Worm (Caenorhabditis elegans) whole organism, L4/young adult: ENCODE results near the gene F58G6.3.

Experiments used
- W03F9.2 ChIP-seq: fragments of 150-350 bp; optimal IDR thresholded peaks from 2 replicates; lab custom pipeline; 2014; ENCODE audit warnings: missing biosample characterization, missing genetic modification characterization
- dao-5 ChIP-seq: sonication (generic microtip); optimal IDR thresholded peaks from 2 replicates; lab custom pipeline; 2016; ENCODE audit warnings: missing genotype, missing genetic modification characterization, moderate library complexity, missing compliant biosample characterization
- him-1 ChIP-seq: sonication (generic microtip); optimal IDR thresholded peaks from 2 replicates; lab custom pipeline; 2016; ENCODE audit warnings: missing genotype, missing genetic modification reagents, missing genetic modification characterization, missing compliant biosample characterization

The F58G6.3 gene

DNA sequence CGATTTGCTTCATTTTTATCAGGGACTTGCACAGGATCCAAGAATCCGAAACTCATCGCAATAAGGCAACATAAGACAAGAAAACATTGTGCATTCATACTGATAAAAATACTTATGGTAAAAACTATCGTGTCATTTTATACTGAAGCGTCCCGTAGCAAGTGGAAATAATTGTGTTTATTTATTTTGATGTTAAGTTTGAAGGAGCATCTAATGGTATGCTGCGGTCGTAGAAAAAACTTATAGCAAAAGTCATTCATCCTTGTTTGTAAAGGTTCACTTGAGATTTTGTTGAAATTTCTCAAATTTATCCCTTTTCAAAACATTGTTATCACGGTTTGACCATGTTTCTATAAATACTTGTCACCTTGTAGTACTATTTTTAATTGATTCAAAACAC, 28.4 kb upstream of the F58G6.3 start, which contains the start of gene W09C2.10:
Gene W09C2.10, minus strand, starts transcription at position 101 of the 400 bp plus-strand sequence.
- no peak for TF ChIP-seq dao-5 (tag; lab: Kevin White, UChicago)
- no peak for TF ChIP-seq W03F9.2 (tag; lab: Kevin White, UChicago)
- no peak for TF ChIP-seq him-1 (tag; lab: Kevin White, UChicago)

DNA sequence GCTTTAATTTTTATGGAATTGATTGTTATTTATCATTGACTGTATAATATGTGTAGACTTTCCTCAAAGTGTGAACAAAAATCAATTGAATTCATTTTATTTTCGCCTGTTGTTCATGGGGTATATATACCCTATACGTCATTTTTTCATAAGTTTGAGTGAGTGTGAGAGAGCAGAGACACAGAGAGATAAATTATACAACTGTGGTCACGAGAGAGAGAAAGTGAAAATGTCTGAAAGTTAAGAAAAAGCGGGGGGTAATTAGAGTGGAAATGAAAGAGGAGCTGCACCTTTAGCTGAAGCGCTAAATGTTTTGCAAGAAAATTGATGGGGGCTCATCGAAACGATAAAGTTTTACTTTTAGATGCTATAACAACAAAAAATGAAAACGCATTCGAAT, 27.5 kb upstream of the F58G6.3 start:
- TF ChIP-seq dao-5 (tag; lab: Kevin White, UChicago), result no peak
- no peak for TF ChIP-seq W03F9.2 (tag; lab: Kevin White, UChicago)
- TF ChIP-seq him-1 (tag; lab: Kevin White, UChicago), result no peak

DNA sequence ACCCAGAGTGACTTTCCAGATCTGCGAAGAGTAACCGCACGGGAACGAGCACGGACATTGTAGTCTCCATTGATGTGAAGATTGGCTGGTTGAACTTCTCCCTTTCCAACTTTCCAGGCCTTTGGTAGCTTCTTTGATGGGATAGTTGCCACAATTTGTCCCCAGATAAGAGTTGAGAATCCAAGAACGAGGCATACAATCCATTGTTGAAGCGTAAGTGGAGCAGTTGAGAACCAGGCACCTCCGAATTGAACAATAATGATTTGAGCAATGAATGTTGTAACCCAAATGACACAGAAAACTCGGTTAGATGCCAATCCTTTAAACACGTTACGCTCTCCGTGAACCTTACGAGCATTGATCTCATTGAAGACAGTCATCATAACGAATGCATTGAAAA, 26.3 kb upstream of the F58G6.3 start:
- no peak for TF ChIP-seq W03F9.2 (tag; lab: Kevin White, UChicago)
- no peak for TF ChIP-seq him-1 (tag; lab: Kevin White, UChicago)
- TF ChIP-seq dao-5 (tag; lab: Kevin White, UChicago), result no peak

DNA sequence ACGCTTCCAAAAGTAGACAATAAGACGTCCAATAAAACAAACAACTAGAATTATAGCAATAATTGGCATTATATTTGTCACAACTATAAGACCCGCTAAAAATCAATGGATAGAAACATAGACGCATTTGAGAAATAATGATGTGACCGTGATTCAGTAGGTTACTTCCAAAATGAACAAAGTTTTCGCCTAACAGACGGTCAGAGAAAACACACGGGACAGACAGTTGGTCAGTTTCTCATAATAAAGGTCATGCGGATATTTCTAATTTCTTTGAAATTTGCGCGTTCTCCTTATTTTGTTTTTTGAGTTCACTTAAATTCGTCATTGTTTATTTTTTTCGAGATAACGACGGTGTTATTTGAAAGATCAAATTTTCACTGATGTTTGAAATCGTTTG, 21.8 kb upstream of the F58G6.3 start:
- TF ChIP-seq W03F9.2 (tag; lab: Kevin White, UChicago), result no peak
- TF ChIP-seq him-1 (tag; lab: Kevin White, UChicago), result no peak
- TF ChIP-seq dao-5 (tag; lab: Kevin White, UChicago), result no peak

DNA sequence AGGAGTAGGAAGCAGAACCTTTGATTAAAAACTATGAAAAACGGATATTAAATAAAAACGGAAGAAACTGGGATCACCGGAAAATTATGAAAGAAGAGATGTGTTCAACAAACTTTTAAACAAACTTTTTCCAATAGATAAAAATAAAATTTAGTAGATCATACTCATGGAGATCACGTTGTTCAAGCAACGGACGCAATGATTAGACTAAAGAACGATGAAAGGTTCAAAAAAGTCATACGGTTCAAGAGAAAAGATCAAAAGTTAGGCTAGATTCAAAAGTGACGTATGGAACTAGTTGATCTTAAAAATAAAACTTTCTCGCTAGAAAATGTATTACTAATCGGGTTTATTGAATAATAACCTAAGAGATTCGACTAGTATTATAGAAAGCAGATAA, 21.2 kb upstream of the F58G6.3 start:
- TF ChIP-seq W03F9.2 (tag; lab: Kevin White, UChicago) (no peak), him-1 (tag; lab: Kevin White, UChicago) (no peak), dao-5 (tag; lab: Kevin White, UChicago) (no peak)

DNA sequence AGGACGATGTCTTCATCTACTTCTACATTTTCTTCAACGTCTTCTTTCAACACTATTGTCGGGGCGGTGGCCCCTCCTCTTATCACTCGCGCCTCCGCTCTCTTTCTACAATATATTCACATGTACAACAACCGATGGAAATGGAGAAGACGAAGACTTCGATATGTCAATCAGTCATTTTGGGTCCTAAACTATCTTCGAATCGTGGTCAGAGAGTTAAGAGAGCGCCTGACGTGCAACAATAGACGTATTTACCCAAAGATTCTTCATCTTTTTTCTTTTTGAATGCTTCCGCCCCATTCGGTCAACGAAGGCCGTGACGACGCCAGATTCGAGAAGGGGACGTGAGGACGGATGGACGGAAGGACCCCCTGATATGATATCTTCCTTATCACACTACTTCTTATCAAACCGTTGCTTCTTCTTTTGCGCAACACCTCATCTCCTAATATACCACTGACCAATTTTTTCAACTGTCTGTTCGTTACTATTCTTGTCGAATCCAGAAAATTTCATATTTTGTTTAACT, 20.3 kb upstream of the F58G6.3 start:
- TF ChIP-seq him-1 (tag; lab: Kevin White, UChicago) (no peak), dao-5 (tag; lab: Kevin White, UChicago) (no peak), W03F9.2 (tag; lab: Kevin White, UChicago) (no peak)

DNA sequence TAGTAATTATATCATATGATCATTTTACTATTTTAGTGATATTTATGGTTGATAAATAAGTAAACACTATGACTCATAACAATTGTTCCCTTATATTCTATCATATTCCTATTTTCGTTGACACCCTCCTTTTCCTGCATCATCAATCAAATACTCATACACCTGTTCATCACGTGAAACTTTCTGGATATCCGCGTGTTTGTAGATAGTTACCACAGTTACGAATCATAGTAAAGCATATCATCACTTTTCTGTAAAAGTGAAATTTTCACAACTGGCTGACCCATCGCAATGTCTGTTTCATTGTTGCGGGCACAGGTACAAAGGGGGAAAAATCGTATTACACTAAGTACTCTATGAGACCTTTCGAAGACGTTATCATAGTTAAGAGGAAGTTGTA, 19.4 kb upstream of the F58G6.3 start:
- no peak for TF ChIP-seq W03F9.2 (tag; lab: Kevin White, UChicago)

DNA sequence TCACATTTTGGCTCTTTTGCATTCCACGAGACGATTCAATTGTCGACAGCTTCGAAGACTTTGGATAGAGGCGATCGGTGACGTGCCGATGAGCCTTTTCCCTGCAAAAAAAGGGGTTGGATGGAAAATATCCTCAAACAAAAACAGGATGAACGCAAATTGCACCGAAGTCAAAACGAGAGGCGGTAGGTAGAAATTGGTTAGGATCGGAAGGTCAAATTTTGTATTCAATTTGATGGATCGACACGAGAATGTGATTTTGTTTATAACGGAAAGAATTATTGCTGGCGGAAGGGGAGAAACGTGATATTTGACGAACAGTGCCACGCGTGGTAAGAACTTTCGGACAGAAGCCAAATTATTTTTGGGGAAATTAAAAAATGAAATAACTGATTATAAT, 18.5 kb upstream of the F58G6.3 start, which contains the start of gene mca-1:
Gene mca-1, minus strand, starts transcription at position 101 of the 400 bp plus-strand sequence.
- TF ChIP-seq him-1 (tag; lab: Kevin White, UChicago), result no peak
- no peak for TF ChIP-seq dao-5 (tag; lab: Kevin White, UChicago)
- TF ChIP-seq W03F9.2 (tag; lab: Kevin White, UChicago), result no peak

DNA sequence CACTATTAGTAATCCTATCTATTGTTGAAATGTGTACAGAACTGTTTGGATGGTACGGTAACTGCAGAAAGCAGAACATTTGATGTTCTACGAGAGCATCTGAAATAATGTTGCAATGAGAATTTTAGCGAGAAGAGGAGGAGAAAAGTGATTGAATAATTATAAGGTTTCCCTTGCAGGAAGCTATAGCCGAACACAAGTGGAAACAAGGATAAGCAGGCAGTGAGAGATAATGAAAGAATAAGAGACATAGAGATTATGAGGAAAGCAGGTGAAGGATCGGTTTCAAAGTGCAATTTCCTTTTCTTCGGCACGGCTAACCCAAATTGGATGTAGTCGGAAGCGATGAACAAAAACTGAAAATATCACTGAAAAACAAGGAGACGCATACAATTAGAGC, 11.4 kb upstream of the F58G6.3 start, which contains the start of gene del-2:
Gene del-2, minus strand, starts transcription at position 101 of the 400 bp plus-strand sequence.
- TF ChIP-seq him-1 (tag; lab: Kevin White, UChicago), result no peak
- TF ChIP-seq dao-5 (tag; lab: Kevin White, UChicago), result no peak
- TF ChIP-seq W03F9.2 (tag; lab: Kevin White, UChicago), result no peak

DNA sequence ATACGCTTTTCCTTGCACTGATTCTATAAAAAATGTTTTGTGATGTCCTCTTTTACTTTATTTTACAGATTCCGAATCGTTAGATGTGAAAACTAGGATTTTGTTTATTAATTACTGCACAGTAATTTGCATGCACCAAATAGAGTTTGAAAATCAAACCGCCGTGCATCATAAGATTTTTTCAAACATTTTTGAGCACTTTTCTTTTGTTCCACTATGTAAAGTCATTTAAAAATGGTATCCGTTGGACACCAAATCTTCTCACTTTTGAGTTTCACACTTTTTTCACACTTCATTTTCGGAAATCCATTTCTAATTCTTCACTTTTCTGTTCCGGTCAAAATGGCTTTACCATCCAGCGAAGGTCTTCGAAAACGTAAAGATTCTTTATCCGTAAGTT, 10.1 kb upstream of the F58G6.3 start, which contains the start of gene degl-2:
Gene degl-2, plus strand, starts transcription at position 301 of the 400 bp plus-strand sequence.
- TF ChIP-seq dao-5 (tag; lab: Kevin White, UChicago) (no peak), W03F9.2 (tag; lab: Kevin White, UChicago) (no peak), him-1 (tag; lab: Kevin White, UChicago) (no peak)

DNA sequence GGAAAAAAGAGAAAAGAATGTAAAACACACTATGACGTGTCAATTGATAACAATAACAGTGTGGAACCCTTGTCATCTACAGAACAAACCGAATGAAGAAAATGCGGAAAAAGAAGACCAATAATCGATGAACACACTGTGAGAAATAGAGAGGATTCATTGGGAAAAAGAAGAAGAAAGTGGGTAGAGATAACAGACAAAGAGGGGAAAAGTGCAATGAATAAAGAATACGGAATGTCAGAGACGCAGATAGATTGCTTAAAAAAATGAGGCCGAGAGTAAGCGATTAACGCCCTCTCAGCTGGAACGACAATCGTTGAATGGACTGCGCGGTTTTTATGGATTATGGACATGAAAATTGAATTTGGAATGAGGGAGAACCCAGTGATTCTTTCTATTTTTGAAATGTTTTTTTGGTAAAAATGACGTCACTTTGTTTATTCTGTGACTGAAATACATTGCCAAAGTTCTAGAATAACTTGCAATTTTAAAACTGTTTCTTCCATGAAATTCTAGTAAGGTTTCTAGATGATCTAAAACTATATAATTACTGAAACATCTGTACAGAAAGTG, 5.5 kb upstream of the F58G6.3 start, which contains the start of gene amph-1:
Gene amph-1, minus strand, starts transcription at position 85 of the 573 bp plus-strand sequence.
- TF ChIP-seq dao-5 (tag; lab: Kevin White, UChicago), result no peak
- TF ChIP-seq W03F9.2 (tag; lab: Kevin White, UChicago), result peak; percentile 44

DNA sequence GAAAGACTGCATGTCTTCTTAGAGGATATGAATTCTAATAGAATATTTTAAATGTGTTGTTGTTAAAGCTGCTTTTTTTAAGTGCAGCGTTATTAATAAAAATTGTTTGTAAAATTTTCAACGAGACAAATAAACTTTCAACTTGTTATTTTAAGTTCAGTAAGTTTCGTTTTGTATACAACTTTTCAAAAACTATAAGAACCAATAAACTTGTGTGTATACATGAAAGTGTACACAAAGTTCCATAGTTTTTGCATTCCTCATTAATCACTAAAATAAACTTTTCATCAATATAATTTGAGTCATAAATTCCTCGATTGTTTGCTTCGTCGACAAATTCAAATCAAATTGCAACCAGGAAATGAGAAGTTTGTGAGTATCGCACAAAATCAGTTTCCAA, 4.7 kb upstream of the F58G6.3 start, which contains the start of gene srm-3:
Gene srm-3, plus strand, starts transcription at position 301 of the 400 bp plus-strand sequence.
- TF ChIP-seq him-1 (tag; lab: Kevin White, UChicago) (no peak), W03F9.2 (tag; lab: Kevin White, UChicago) (no peak), dao-5 (tag; lab: Kevin White, UChicago) (no peak)

DNA sequence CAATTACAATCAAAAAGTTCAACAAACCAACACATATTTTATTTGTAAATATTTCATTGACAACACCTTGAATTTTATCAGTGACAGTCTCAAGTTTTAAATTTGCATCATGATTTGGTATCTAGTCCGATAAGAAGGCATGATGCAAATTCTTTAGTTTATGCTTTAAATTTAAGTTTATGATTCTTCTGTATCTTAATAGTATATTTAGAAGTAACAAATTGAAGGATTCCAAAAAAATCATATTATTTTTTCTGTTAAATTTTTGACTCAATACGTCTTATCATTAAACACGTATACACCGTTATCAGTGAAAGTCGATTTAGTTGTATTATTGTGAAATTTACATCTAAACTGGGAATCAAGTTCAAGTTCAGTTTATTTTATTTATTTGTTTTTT, 2.1 kb upstream of the F58G6.3 start, which contains the start of gene chca-1:
Gene chca-1, plus strand, starts transcription at position 161 of the 400 bp plus-strand sequence.
- TF ChIP-seq dao-5 (tag; lab: Kevin White, UChicago) (no peak), W03F9.2 (tag; lab: Kevin White, UChicago) (peak; percentile 37), him-1 (tag; lab: Kevin White, UChicago) (no peak)

DNA sequence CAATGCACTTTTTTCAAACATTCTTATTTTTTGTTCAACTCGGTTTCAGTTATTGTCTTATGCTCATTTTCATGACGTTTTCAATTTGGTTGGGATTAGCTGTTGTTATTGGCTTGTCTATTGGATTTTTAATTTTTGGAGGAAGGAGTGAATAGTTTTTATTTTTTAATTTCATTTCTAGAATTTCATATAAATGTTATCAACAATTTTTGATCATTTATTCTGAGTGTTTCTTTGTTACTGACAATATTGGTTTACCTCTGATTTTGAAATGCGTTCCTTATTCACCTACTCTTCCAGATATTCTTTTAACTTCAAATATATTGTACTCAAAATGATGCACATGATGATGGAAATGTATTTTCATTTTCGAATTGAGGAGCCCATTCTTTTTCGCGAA, 682 bp downstream of the F58G6.3 start, which contains the start of gene F58G6.7:
Gene F58G6.7, plus strand, starts transcription at position 301 of the 400 bp plus-strand sequence.
- TF ChIP-seq dao-5 (tag; lab: Kevin White, UChicago) (no peak), W03F9.2 (tag; lab: Kevin White, UChicago) (no peak), him-1 (tag; lab: Kevin White, UChicago) (no peak)
